Worm (Caenorhabditis elegans): ENCODE results near the gene K02D3.1.

DNA sequence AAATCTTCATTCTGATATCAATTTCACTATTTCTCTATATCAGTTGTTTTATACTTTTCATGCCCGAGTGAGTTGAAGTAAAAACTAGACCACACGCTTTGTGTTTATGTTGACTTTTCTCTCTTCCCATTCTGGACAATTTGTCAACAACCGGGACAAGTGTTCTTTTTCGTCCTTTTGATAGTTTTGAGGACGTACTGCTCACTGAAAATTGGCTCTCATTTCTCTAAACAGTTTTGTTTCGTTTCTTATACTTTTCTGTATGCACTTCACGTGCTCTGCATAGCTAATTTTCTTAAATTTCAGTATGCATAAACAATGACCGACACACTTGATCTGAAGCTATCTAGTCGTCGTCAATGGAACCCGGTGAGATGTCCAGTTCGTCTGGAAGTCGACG is 19.1 kb upstream of the K02D3.1 start, which contains the start of gene adm-2:
- no peak for TF ChIP-seq unc-62 (GFP tag; optimal IDR thresholded peaks at IDR 0.05)
- TF ChIP-seq sea-2 (GFP tag; optimal IDR thresholded peaks at IDR 0.05): no peak
- TF ChIP-seq nhr-77 (tag; optimal IDR thresholded peaks at IDR 0.05): no peak
- no peak for TF ChIP-seq nhr-12 (tag; optimal IDR thresholded peaks at IDR 0.05)

All from whole organism, L3 larva.